Worm (Caenorhabditis elegans) whole organism, young adult: ENCODE results near the gene ZK1010.10.

Experiments used
- Y79H2A.3 ChIP-seq: fragments of 200-800 bp; sonication (Bioruptor generic); conservative IDR thresholded peaks from 2 replicates; pipeline ENCODE4 v1.3.6; 2022; ENCODE audit warnings: missing genetic modification reagents, missing genetic modification characterization, missing compliant biosample characterization
- egrh-3 ChIP-seq: fragments of 200-800 bp; sonication (Bioruptor generic); IDR thresholded peaks from 2 replicates; pipeline ENCODE4 v1.3.6; 2022; ENCODE audit warnings: missing genetic modification reagents, missing genetic modification characterization, missing compliant biosample characterization
- lsy-27 ChIP-seq: sonication (generic microtip); optimal IDR thresholded peaks from 2 replicates; lab custom pipeline; 2017; ENCODE audit warnings: missing genetic modification characterization, mild to moderate bottlenecking, missing compliant biosample characterization, antibody characterized with exemption, missing genotype, borderline replicate concordance; ENCODE audit not compliant: insufficient read depth
- nfya-1 ChIP-seq: sonication (generic microtip); optimal IDR thresholded peaks from 2 replicates; lab custom pipeline; 2017; ENCODE audit warnings: antibody characterized with exemption, missing compliant biosample characterization, missing genetic modification characterization, borderline replicate concordance; ENCODE audit not compliant: insufficient read depth
- snpc-1.1 ChIP-seq: sonication (generic microtip); optimal IDR thresholded peaks from 2 replicates; lab custom pipeline; 2017; ENCODE audit warnings: missing genetic modification characterization, mild to moderate bottlenecking, missing compliant biosample characterization, antibody characterized with exemption, moderate library complexity, missing genotype, missing genetic modification reagents; ENCODE audit not compliant: insufficient read depth
- unc-62 ChIP-seq: fragments of 150-350 bp; optimal IDR thresholded peaks from 2 replicates; lab custom pipeline; 2014; ENCODE audit warnings: missing biosample characterization, missing genetic modification reagents, missing genetic modification characterization

ce11 chrIII:13004316-13004715 lies 2.1 kb downstream of the ZK1010.10 start:
- TF ChIP-seq Y79H2A.3 (GFP tag; lab: Robert Waterston, UW) (no peak), unc-62 (GFP tag; lab: Kevin White, UChicago) (no peak), nfya-1 (tag; lab: Kevin White, UChicago) (no peak), lsy-27 (no peak), snpc-1.1 (tag; lab: Kevin White, UChicago) (no peak), egrh-3 (GFP tag; lab: Robert Waterston, UW) (no peak)
